Worm (Caenorhabditis elegans) whole organism, young adult: ENCODE measurements around the gene T14B4.5.
A peak's percentile ranks its signal among the peaks of the same experiment; 100 is the strongest.

Experiments
- B0035.1 ChIP-seq: sonication (generic microtip); optimal IDR thresholded peaks from 2 replicates; lab custom pipeline; 2016; ENCODE audit warnings: missing genetic modification characterization, mild to moderate bottlenecking, missing compliant biosample characterization, missing genotype, missing genetic modification reagents
- C06A6.2 ChIP-seq: fragments of 200-800 bp; sonication (Bioruptor generic); conservative IDR thresholded peaks from 2 replicates; pipeline ENCODE4 v1.3.6; 2022; ENCODE audit warnings: missing genetic modification characterization, missing compliant biosample characterization
- D2030.7 ChIP-seq: fragments of 200-800 bp; sonication (Bioruptor generic); IDR thresholded peaks from 2 replicates; pipeline ENCODE4 v1.3.6; 2022; ENCODE audit warnings: missing genetic modification reagents, missing genetic modification characterization, missing compliant biosample characterization
- F10E7.11 ChIP-seq: sonication (generic microtip); optimal IDR thresholded peaks from 2 replicates; lab custom pipeline; 2017; ENCODE audit warnings: mild to moderate bottlenecking, missing genetic modification characterization, moderate library complexity, missing compliant biosample characterization
- F23B12.7 ChIP-seq: sonication (generic microtip); optimal IDR thresholded peaks from 2 replicates; lab custom pipeline; 2017; ENCODE audit warnings: missing genetic modification characterization, mild to moderate bottlenecking, missing compliant biosample characterization, antibody characterized with exemption, moderate library complexity; ENCODE audit not compliant: insufficient read depth
- F33H1.4 ChIP-seq: fragments of 200-800 bp; sonication (Bioruptor generic); IDR thresholded peaks from 2 replicates; pipeline ENCODE4 v1.3.6; 2022; ENCODE audit warnings: missing genetic modification reagents, missing genetic modification characterization, missing compliant biosample characterization
- K12H6.12 ChIP-seq: fragments of 200-800 bp; sonication (Bioruptor generic); optimal IDR thresholded peaks from 2 replicates; lab custom pipeline; 2018; ENCODE audit warnings: mild to moderate bottlenecking, missing genetic modification characterization, missing compliant biosample characterization
- T07F8.4 ChIP-seq: sonication (generic microtip); optimal IDR thresholded peaks from 2 replicates; lab custom pipeline; 2016; ENCODE audit warnings: mild to moderate bottlenecking, missing genetic modification characterization, moderate library complexity, missing compliant biosample characterization
- ZK185.1 ChIP-seq: sonication (generic microtip); optimal IDR thresholded peaks from 2 replicates; lab custom pipeline; 2016; ENCODE audit warnings: mild to moderate bottlenecking, missing genetic modification characterization, missing compliant biosample characterization; ENCODE audit not compliant: poor library complexity, severe bottlenecking
- akir-1 ChIP-seq: fragments of 200-800 bp; sonication (Bioruptor generic); optimal IDR thresholded peaks from 2 replicates; lab custom pipeline; 2018; ENCODE audit warnings: mild to moderate bottlenecking, missing genetic modification characterization, moderate library complexity, missing compliant biosample characterization
- ama-1 ChIP-seq, 3 experiments: fragments of 150-350 bp in 1 of 3; sonication (generic microtip) in 2 of 3; optimal IDR thresholded peaks; 2 replicates each; lab custom pipeline; 2014 to 2018; ENCODE audit warnings: missing biosample characterization in 2 of 3, missing genetic modification characterization in 2 of 3, missing genetic modification reagents in 2 of 3
- aptf-2 ChIP-seq: fragments of 200-800 bp; sonication (Bioruptor generic); conservative IDR thresholded peaks from 2 replicates; pipeline ENCODE4 v1.3.6; 2022; ENCODE audit warnings: missing genetic modification reagents, missing genetic modification characterization, missing compliant biosample characterization
- aptf-3 ChIP-seq: fragments of 200-800 bp; sonication (Bioruptor generic); IDR thresholded peaks from 2 replicates; pipeline ENCODE4 v1.3.6; 2022; ENCODE audit warnings: missing genetic modification characterization, missing compliant biosample characterization
- athp-1 ChIP-seq: sonication (generic microtip); optimal IDR thresholded peaks from 2 replicates; lab custom pipeline; 2017; ENCODE audit warnings: mild to moderate bottlenecking, missing genetic modification characterization, missing compliant biosample characterization
- cebp-2 ChIP-seq: fragments of 200-800 bp; sonication (Bioruptor generic); IDR thresholded peaks from 2 replicates; pipeline ENCODE4 v1.3.6; 2022; ENCODE audit warnings: missing genetic modification characterization, missing compliant biosample characterization
- ceh-100 ChIP-seq: fragments of 200-800 bp; sonication (Bioruptor generic); IDR thresholded peaks from 2 replicates; pipeline ENCODE4 v1.3.6; 2022; ENCODE audit warnings: missing genetic modification reagents, missing genetic modification characterization, missing compliant biosample characterization
- ceh-40 ChIP-seq: fragments of 200-800 bp; sonication (Bioruptor generic); IDR thresholded peaks from 2 replicates; pipeline ENCODE4 v1.3.6; 2022; ENCODE audit warnings: missing genetic modification characterization, missing compliant biosample characterization
- ceh-58 ChIP-seq: fragments of 200-800 bp; sonication (Bioruptor generic); IDR thresholded peaks from 2 replicates; pipeline ENCODE4 v1.3.6; 2022; ENCODE audit warnings: missing genetic modification characterization, missing compliant biosample characterization
- chd-7 ChIP-seq: sonication (generic microtip); optimal IDR thresholded peaks from 2 replicates; lab custom pipeline; 2016; ENCODE audit warnings: mild to moderate bottlenecking, missing genetic modification characterization, moderate library complexity, missing compliant biosample characterization
- egl-18 ChIP-seq: fragments of 200-800 bp; sonication (Bioruptor generic); IDR thresholded peaks from 2 replicates; pipeline ENCODE4 v1.3.6; 2022; ENCODE audit warnings: missing genetic modification reagents, missing genetic modification characterization, missing compliant biosample characterization
- egl-44 ChIP-seq: fragments of 200-800 bp; sonication (Bioruptor generic); IDR thresholded peaks from 2 replicates; pipeline ENCODE4 v1.3.6; 2022; ENCODE audit warnings: missing genetic modification reagents, missing genetic modification characterization, missing compliant biosample characterization
- ekl-4 ChIP-seq: fragments of 200-800 bp; sonication (Bioruptor generic); IDR thresholded peaks from 2 replicates; pipeline ENCODE4 v1.3.6; 2022; ENCODE audit warnings: missing genetic modification reagents, missing genetic modification characterization, missing compliant biosample characterization
- ets-4 ChIP-seq: fragments of 200-800 bp; sonication (Bioruptor generic); optimal IDR thresholded peaks from 2 replicates; lab custom pipeline; 2018; ENCODE audit warnings: mild to moderate bottlenecking, missing genetic modification characterization, missing compliant biosample characterization
- him-1 ChIP-seq: sonication (generic microtip); optimal IDR thresholded peaks from 2 replicates; lab custom pipeline; 2016; ENCODE audit warnings: missing genotype, missing genetic modification reagents, missing genetic modification characterization, missing compliant biosample characterization
- hlh-12 ChIP-seq: sonication (generic microtip); optimal IDR thresholded peaks from 2 replicates; lab custom pipeline; 2016; ENCODE audit warnings: missing genetic modification characterization, missing compliant biosample characterization
- hlh-26 ChIP-seq: fragments of 200-800 bp; sonication (Bioruptor generic); conservative IDR thresholded peaks from 2 replicates; pipeline ENCODE4 v1.3.6; 2022; ENCODE audit warnings: missing genetic modification reagents, missing genetic modification characterization, missing compliant biosample characterization
- hrde-1 ChIP-seq: sonication (generic microtip); optimal IDR thresholded peaks from 2 replicates; lab custom pipeline; 2016; ENCODE audit warnings: missing genetic modification characterization, mild to moderate bottlenecking, missing compliant biosample characterization, moderate library complexity, missing genotype, missing genetic modification reagents, borderline replicate concordance
- lin-26 ChIP-seq: fragments of 200-800 bp; sonication (Bioruptor generic); IDR thresholded peaks from 2 replicates; pipeline ENCODE4 v1.3.6; 2022; ENCODE audit warnings: missing genetic modification reagents, missing genetic modification characterization, missing compliant biosample characterization
- lin-35 ChIP-seq, 3 experiments: fragments of 150-350 bp in 2 of 3; sonication (generic microtip) in 1 of 3; optimal IDR thresholded peaks; 2 replicates each; lab custom pipeline; 2014 to 2018; ENCODE audit warnings: missing biosample characterization in 3 of 3, missing genetic modification characterization in 3 of 3, missing genetic modification reagents in 3 of 3
- lin-40 ChIP-seq: sonication (generic microtip); optimal IDR thresholded peaks from 2 replicates; lab custom pipeline; 2016; ENCODE audit warnings: missing genetic modification characterization, mild to moderate bottlenecking, missing compliant biosample characterization, missing genotype, missing genetic modification reagents
- lin-54 ChIP-seq: fragments of 200-800 bp; sonication (Bioruptor generic); optimal IDR thresholded peaks from 2 replicates; lab custom pipeline; 2018; ENCODE audit warnings: mild to moderate bottlenecking, missing genetic modification characterization, missing compliant biosample characterization
- lir-1 ChIP-seq: fragments of 200-800 bp; sonication (Bioruptor generic); conservative IDR thresholded peaks from 2 replicates; pipeline ENCODE4 v1.3.6; 2022; ENCODE audit warnings: missing genetic modification reagents, missing genetic modification characterization, missing compliant biosample characterization
- madf-6 ChIP-seq: fragments of 200-800 bp; sonication (Bioruptor generic); IDR thresholded peaks from 2 replicates; pipeline ENCODE4 v1.3.6; 2022; ENCODE audit warnings: missing genetic modification reagents, missing genetic modification characterization, missing compliant biosample characterization
- madf-8 ChIP-seq: fragments of 200-800 bp; sonication (Bioruptor generic); conservative IDR thresholded peaks from 2 replicates; pipeline ENCODE4 v1.3.6; 2022; ENCODE audit warnings: missing genetic modification reagents, missing genetic modification characterization, missing compliant biosample characterization
- mel-28 ChIP-seq: sonication (generic microtip); optimal IDR thresholded peaks from 2 replicates; lab custom pipeline; 2016; ENCODE audit warnings: borderline replicate concordance, mild to moderate bottlenecking, missing genetic modification characterization, missing compliant biosample characterization
- nhr-120 ChIP-seq: fragments of 200-800 bp; sonication (Bioruptor generic); IDR thresholded peaks from 2 replicates; pipeline ENCODE4 v1.3.6; 2022; ENCODE audit warnings: missing genetic modification characterization, missing compliant biosample characterization
- pbrm-1 ChIP-seq: fragments of 200-800 bp; sonication (Bioruptor generic); IDR thresholded peaks from 2 replicates; pipeline ENCODE4 v1.3.6; 2022; ENCODE audit warnings: missing genetic modification reagents, missing genetic modification characterization, missing compliant biosample characterization
- repo-1 ChIP-seq: sonication (generic microtip); optimal IDR thresholded peaks from 2 replicates; lab custom pipeline; 2017; ENCODE audit warnings: mild to moderate bottlenecking, missing genetic modification characterization, missing compliant biosample characterization
- sdz-38 ChIP-seq: sonication (generic microtip); optimal IDR thresholded peaks from 2 replicates; lab custom pipeline; 2016; ENCODE audit warnings: missing genotype, missing genetic modification characterization, missing compliant biosample characterization
- snpc-1.1 ChIP-seq: sonication (generic microtip); optimal IDR thresholded peaks from 2 replicates; lab custom pipeline; 2017; ENCODE audit warnings: missing genetic modification characterization, mild to moderate bottlenecking, missing compliant biosample characterization, antibody characterized with exemption, moderate library complexity, missing genotype, missing genetic modification reagents; ENCODE audit not compliant: insufficient read depth
- snpc-3.4 ChIP-seq: sonication (generic microtip); optimal IDR thresholded peaks from 2 replicates; lab custom pipeline; 2017; ENCODE audit warnings: missing genetic modification characterization, mild to moderate bottlenecking, missing compliant biosample characterization, antibody characterized with exemption, moderate library complexity, missing genotype, missing genetic modification reagents
- snpc-4 ChIP-seq, 5 experiments: fragments of 150-350 bp in 1 of 5; sonication (generic microtip) in 4 of 5; optimal IDR thresholded peaks; 2 replicates each; lab custom pipeline; 2014 to 2018; ENCODE audit warnings: missing genetic modification characterization in 5 of 5, missing biosample characterization in 3 of 5, antibody characterized with exemption in 2 of 5, mild to moderate bottlenecking in 2 of 5, missing compliant biosample characterization in 2 of 5, missing genotype in 2 of 5, moderate library complexity in 2 of 5, missing genetic modification reagents in 1 of 5
- somi-1 ChIP-seq: fragments of 200-800 bp; sonication (Bioruptor generic); optimal IDR thresholded peaks from 2 replicates; lab custom pipeline; 2018; ENCODE audit warnings: mild to moderate bottlenecking, missing genetic modification characterization, missing compliant biosample characterization
- tbx-9 ChIP-seq: sonication (generic microtip); optimal IDR thresholded peaks from 2 replicates; lab custom pipeline; 2016; ENCODE audit warnings: borderline replicate concordance, missing genetic modification characterization, inconsistent platforms, missing compliant biosample characterization
- unc-62 ChIP-seq: fragments of 150-350 bp; optimal IDR thresholded peaks from 2 replicates; lab custom pipeline; 2014; ENCODE audit warnings: missing biosample characterization, missing genetic modification reagents, missing genetic modification characterization
- ztf-25 ChIP-seq: fragments of 200-800 bp; sonication (Bioruptor generic); IDR thresholded peaks from 2 replicates; pipeline ENCODE4 v1.3.6; 2022; ENCODE audit warnings: missing genetic modification reagents, missing genetic modification characterization, missing compliant biosample characterization
- ztf-3 ChIP-seq: fragments of 200-800 bp; sonication (Bioruptor generic); optimal IDR thresholded peaks from 2 replicates; lab custom pipeline; 2018; ENCODE audit warnings: mild to moderate bottlenecking, missing genetic modification characterization, missing compliant biosample characterization

The T14B4.5 gene

DNA sequence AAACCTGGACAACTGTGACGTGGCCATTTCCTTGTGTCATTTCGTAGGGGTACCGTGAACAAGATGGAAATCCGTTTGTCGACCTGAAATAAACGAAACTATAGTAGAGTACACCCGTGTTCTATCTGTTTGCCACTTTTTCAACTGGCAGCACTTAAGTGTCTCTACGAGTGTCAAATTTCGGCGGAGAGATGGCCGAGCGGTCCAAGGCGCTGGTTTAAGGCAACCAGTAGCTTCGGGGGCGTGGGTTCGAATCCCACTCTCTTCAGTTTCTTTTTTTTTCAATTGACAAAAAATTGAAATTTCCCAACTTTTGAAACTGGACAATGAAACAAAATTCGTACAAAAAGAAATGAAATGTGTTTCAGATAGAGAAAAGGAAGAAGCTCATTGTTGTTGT lies 4.9 kb downstream of the T14B4.5 start (continued):
- TF ChIP-seq F23B12.7 (peak; percentile 75), hlh-26 (no peak), T07F8.4 (peak; percentile 22), ztf-3 (GFP tag; lab: Kevin White, UChicago) (no peak), aptf-2 (no peak), hlh-12 (no peak), ceh-58 (GFP tag; lab: Robert Waterston, UW) (no peak), pbrm-1 (GFP tag; lab: Robert Waterston, UW) (no peak), ekl-4 (no peak), madf-6 (GFP tag; lab: Robert Waterston, UW) (0 out of 2 replicates have a peak, but pooled peaks have one; percentile 51), lin-35 (GFP tag; optimal IDR thresholded peaks at IDR 0.05; lab: Kevin White, UChicago) (no peak), aptf-3 (GFP tag; lab: Robert Waterston, UW) (0 out of 2 replicates have a peak, but pooled peaks have one; percentile 24), lin-40 (no peak), F33H1.4 (GFP tag; lab: Robert Waterston, UW) (no peak; the same call in 1 of the 2 replicates), repo-1 (tag; lab: Kevin White, UChicago) (peak; percentile 19), mel-28 (tag; lab: Kevin White, UChicago) (no peak), lin-54 (no peak), chd-7 (tag; lab: Kevin White, UChicago) (peak; percentile 39), snpc-4 (GFP tag; optimal IDR thresholded peaks at IDR 0.05; lab: Kevin White, UChicago) (no peak), snpc-4 (tag; optimal IDR thresholded peaks at IDR 0.05; lab: Kevin White, UChicago) (no peak), tbx-9 (no peak), ceh-40 (GFP tag; lab: Robert Waterston, UW) (no peak), unc-62 (no peak), hrde-1 (tag; lab: Kevin White, UChicago) (no peak), sdz-38 (tag; lab: Kevin White, UChicago) (no peak), ets-4 (GFP tag; lab: Kevin White, UChicago) (no peak), egl-18 (GFP tag; lab: Robert Waterston, UW) (no peak), F10E7.11 (tag; lab: Kevin White, UChicago) (no peak), D2030.7 (peak; percentile 41), him-1 (tag; lab: Kevin White, UChicago) (peak; percentile 88), B0035.1 (tag; lab: Kevin White, UChicago) (no peak), snpc-3.4 (tag; lab: Kevin White, UChicago) (peak; percentile 12), somi-1 (GFP tag; lab: Kevin White, UChicago) (no peak), C06A6.2 (GFP tag; lab: Robert Waterston, UW) (no peak), cebp-2 (no peak), lir-1 (no peak), ZK185.1 (tag; lab: Kevin White, UChicago) (peak; percentile 32), ama-1 (optimal IDR thresholded peaks at IDR 0.05; lab: Kevin White, UChicago) (no peak), ama-1 (GFP tag; optimal IDR thresholded peaks at IDR 0.05; lab: Kevin White, UChicago) (no peak), athp-1 (no peak), egl-44 (no peak), ceh-100 (0 out of 2 replicates have a peak, but pooled peaks have one; percentile 24), lin-26 (GFP tag; lab: Robert Waterston, UW) (no peak; the same call in 1 of the 2 replicates), nhr-120 (GFP tag; lab: Robert Waterston, UW) (no peak), madf-8 (no peak), K12H6.12 (tag; lab: Kevin White, UChicago) (peak; percentile 0), ztf-25 (GFP tag; lab: Robert Waterston, UW) (0 out of 2 replicates have a peak, but pooled peaks have one; percentile 45), snpc-1.1 (tag; lab: Kevin White, UChicago) (peak; percentile 14), akir-1 (GFP tag; lab: Kevin White, UChicago) (no peak)
